Worm (Caenorhabditis elegans) whole organism, young adult: ENCODE measurements around the gene cest-24.
A peak's percentile ranks its signal among the peaks of the same experiment; 100 is the strongest.

Source experiments
- B0336.3 ChIP-seq: fragments of 200-800 bp; sonication (Bioruptor generic); IDR thresholded peaks from 2 replicates; pipeline ENCODE4 v1.3.6; 2022; ENCODE audit warnings: missing genetic modification characterization, missing compliant biosample characterization
- F23B12.7 ChIP-seq: sonication (generic microtip); optimal IDR thresholded peaks from 2 replicates; lab custom pipeline; 2017; ENCODE audit warnings: missing genetic modification characterization, mild to moderate bottlenecking, missing compliant biosample characterization, antibody characterized with exemption, moderate library complexity; ENCODE audit not compliant: insufficient read depth
- F49E8.2 ChIP-seq: sonication (generic microtip); optimal IDR thresholded peaks from 3 replicates; lab custom pipeline; 2017; ENCODE audit warnings: missing genetic modification characterization, mild to moderate bottlenecking, missing compliant biosample characterization, antibody characterized with exemption, moderate library complexity; ENCODE audit not compliant: insufficient read depth
- F57A8.1 ChIP-seq: fragments of 200-800 bp; sonication (Bioruptor generic); optimal IDR thresholded peaks from 2 replicates; lab custom pipeline; 2018; ENCODE audit warnings: mild to moderate bottlenecking, missing genetic modification characterization, moderate library complexity, missing compliant biosample characterization
- F57C9.4 ChIP-seq: sonication (generic microtip); optimal IDR thresholded peaks from 2 replicates; lab custom pipeline; 2017; ENCODE audit warnings: mild to moderate bottlenecking, missing genetic modification characterization, missing compliant biosample characterization
- K11D2.4 ChIP-seq: fragments of 200-800 bp; sonication (Bioruptor generic); IDR thresholded peaks from 2 replicates; pipeline ENCODE4 v1.3.6; 2022; ENCODE audit warnings: missing genetic modification reagents, missing genetic modification characterization, missing compliant biosample characterization
- K12H6.12 ChIP-seq: fragments of 200-800 bp; sonication (Bioruptor generic); optimal IDR thresholded peaks from 2 replicates; lab custom pipeline; 2018; ENCODE audit warnings: mild to moderate bottlenecking, missing genetic modification characterization, missing compliant biosample characterization
- Y53G8AR.9 ChIP-seq: fragments of 200-800 bp; sonication (Bioruptor generic); conservative IDR thresholded peaks from 2 replicates; pipeline ENCODE4 v1.3.6; 2022; ENCODE audit warnings: missing genetic modification reagents, missing genetic modification characterization, missing compliant biosample characterization
- Y67H2A.10 ChIP-seq: fragments of 200-800 bp; sonication (Bioruptor generic); conservative IDR thresholded peaks from 2 replicates; pipeline ENCODE4 v1.3.6; 2022; ENCODE audit warnings: missing genetic modification reagents, missing genetic modification characterization, missing compliant biosample characterization
- ZK185.1 ChIP-seq: sonication (generic microtip); optimal IDR thresholded peaks from 2 replicates; lab custom pipeline; 2016; ENCODE audit warnings: mild to moderate bottlenecking, missing genetic modification characterization, missing compliant biosample characterization; ENCODE audit not compliant: poor library complexity, severe bottlenecking
- ama-1 ChIP-seq, 3 experiments: fragments of 150-350 bp in 1 of 3; sonication (generic microtip) in 2 of 3; optimal IDR thresholded peaks; 2 replicates each; lab custom pipeline; 2014 to 2018; ENCODE audit warnings: missing biosample characterization in 2 of 3, missing genetic modification characterization in 2 of 3, missing genetic modification reagents in 2 of 3
- atf-7 ChIP-seq: sonication (generic microtip); optimal IDR thresholded peaks from 2 replicates; lab custom pipeline; 2017; ENCODE audit warnings: mild to moderate bottlenecking, missing genetic modification characterization, missing compliant biosample characterization
- athp-1 ChIP-seq: sonication (generic microtip); optimal IDR thresholded peaks from 2 replicates; lab custom pipeline; 2017; ENCODE audit warnings: mild to moderate bottlenecking, missing genetic modification characterization, missing compliant biosample characterization
- attf-3 ChIP-seq: fragments of 200-800 bp; sonication (Bioruptor generic); conservative IDR thresholded peaks from 2 replicates; pipeline ENCODE4 v1.3.6; 2022; ENCODE audit warnings: missing genetic modification reagents, missing genetic modification characterization, missing compliant biosample characterization
- attf-5 ChIP-seq: fragments of 200-800 bp; sonication (Bioruptor generic); optimal IDR thresholded peaks from 2 replicates; lab custom pipeline; 2018; ENCODE audit warnings: mild to moderate bottlenecking, missing genetic modification characterization, missing compliant biosample characterization
- attf-6 ChIP-seq: fragments of 200-800 bp; sonication (Bioruptor generic); IDR thresholded peaks from 2 replicates; pipeline ENCODE4 v1.3.6; 2022; ENCODE audit warnings: missing genetic modification reagents, missing genetic modification characterization, missing compliant biosample characterization
- cebp-1 ChIP-seq, 2 experiments: fragments of 200-800 bp in 1 of 2; sonication (Bioruptor generic) in 1 of 2; sonication (generic microtip) in 1 of 2; IDR thresholded peaks in 1 of 2; optimal IDR thresholded peaks in 1 of 2; 2 replicates each; pipeline versions ENCODE4 v1.3.6 to Lab custom; 2017 to 2022; ENCODE audit warnings: missing compliant biosample characterization in 2 of 2, missing genetic modification characterization in 2 of 2, mild to moderate bottlenecking in 1 of 2, missing genetic modification reagents in 1 of 2, moderate library complexity in 1 of 2
- ceh-40 ChIP-seq: fragments of 200-800 bp; sonication (Bioruptor generic); IDR thresholded peaks from 2 replicates; pipeline ENCODE4 v1.3.6; 2022; ENCODE audit warnings: missing genetic modification characterization, missing compliant biosample characterization
- ceh-91 ChIP-seq: fragments of 200-800 bp; sonication (Bioruptor generic); IDR thresholded peaks from 2 replicates; pipeline ENCODE4 v1.3.6; 2022; ENCODE audit warnings: missing genetic modification reagents, missing genetic modification characterization, missing compliant biosample characterization
- egrh-3 ChIP-seq: fragments of 200-800 bp; sonication (Bioruptor generic); IDR thresholded peaks from 2 replicates; pipeline ENCODE4 v1.3.6; 2022; ENCODE audit warnings: missing genetic modification reagents, missing genetic modification characterization, missing compliant biosample characterization
- ekl-4 ChIP-seq: fragments of 200-800 bp; sonication (Bioruptor generic); IDR thresholded peaks from 2 replicates; pipeline ENCODE4 v1.3.6; 2022; ENCODE audit warnings: missing genetic modification reagents, missing genetic modification characterization, missing compliant biosample characterization
- gei-17 ChIP-seq: fragments of 200-800 bp; sonication (Bioruptor generic); optimal IDR thresholded peaks from 2 replicates; lab custom pipeline; 2018; ENCODE audit warnings: mild to moderate bottlenecking, missing genetic modification characterization, missing compliant biosample characterization
- him-1 ChIP-seq: sonication (generic microtip); optimal IDR thresholded peaks from 2 replicates; lab custom pipeline; 2016; ENCODE audit warnings: missing genotype, missing genetic modification reagents, missing genetic modification characterization, missing compliant biosample characterization
- hrde-1 ChIP-seq: sonication (generic microtip); optimal IDR thresholded peaks from 2 replicates; lab custom pipeline; 2016; ENCODE audit warnings: missing genetic modification characterization, mild to moderate bottlenecking, missing compliant biosample characterization, moderate library complexity, missing genotype, missing genetic modification reagents, borderline replicate concordance
- lag-1 ChIP-seq: fragments of 200-800 bp; sonication (Bioruptor generic); IDR thresholded peaks from 2 replicates; pipeline ENCODE4 v1.3.6; 2022; ENCODE audit warnings: missing genetic modification reagents, missing genetic modification characterization, missing compliant biosample characterization
- lin-40 ChIP-seq: sonication (generic microtip); optimal IDR thresholded peaks from 2 replicates; lab custom pipeline; 2016; ENCODE audit warnings: missing genetic modification characterization, mild to moderate bottlenecking, missing compliant biosample characterization, missing genotype, missing genetic modification reagents
- lir-1 ChIP-seq: fragments of 200-800 bp; sonication (Bioruptor generic); conservative IDR thresholded peaks from 2 replicates; pipeline ENCODE4 v1.3.6; 2022; ENCODE audit warnings: missing genetic modification reagents, missing genetic modification characterization, missing compliant biosample characterization
- madf-10 ChIP-seq: sonication (generic microtip); optimal IDR thresholded peaks from 2 replicates; lab custom pipeline; 2016; ENCODE audit warnings: mild to moderate bottlenecking, missing genetic modification characterization, missing compliant biosample characterization
- mcd-1 ChIP-seq: fragments of 200-800 bp; sonication (Bioruptor generic); IDR thresholded peaks from 2 replicates; pipeline ENCODE4 v1.3.6; 2022; ENCODE audit warnings: missing genetic modification reagents, missing genetic modification characterization, missing compliant biosample characterization
- mel-28 ChIP-seq: sonication (generic microtip); optimal IDR thresholded peaks from 2 replicates; lab custom pipeline; 2016; ENCODE audit warnings: borderline replicate concordance, mild to moderate bottlenecking, missing genetic modification characterization, missing compliant biosample characterization
- mxl-1 ChIP-seq: sonication (generic microtip); optimal IDR thresholded peaks from 2 replicates; lab custom pipeline; 2016; ENCODE audit warnings: missing genetic modification characterization, missing compliant biosample characterization
- rec-8 ChIP-seq, 2 experiments: sonication (generic microtip); optimal IDR thresholded peaks; 2 replicates each; lab custom pipeline; 2016; ENCODE audit warnings: mild to moderate bottlenecking in 2 of 2, missing genetic modification characterization in 2 of 2, missing genetic modification reagents in 2 of 2, missing genotype in 2 of 2, missing biosample characterization in 1 of 2, missing compliant biosample characterization in 1 of 2, moderate library complexity in 1 of 2
- snpc-1.3 ChIP-seq: sonication (generic microtip); optimal IDR thresholded peaks from 2 replicates; lab custom pipeline; 2017; ENCODE audit warnings: missing genetic modification characterization, mild to moderate bottlenecking, missing compliant biosample characterization, antibody characterized with exemption, moderate library complexity, missing genotype, missing genetic modification reagents; ENCODE audit not compliant: insufficient read depth
- snpc-4 ChIP-seq, 5 experiments: fragments of 150-350 bp in 1 of 5; sonication (generic microtip) in 4 of 5; optimal IDR thresholded peaks; 2 replicates each; lab custom pipeline; 2014 to 2018; ENCODE audit warnings: missing genetic modification characterization in 5 of 5, missing biosample characterization in 3 of 5, antibody characterized with exemption in 2 of 5, mild to moderate bottlenecking in 2 of 5, missing compliant biosample characterization in 2 of 5, missing genotype in 2 of 5, moderate library complexity in 2 of 5, missing genetic modification reagents in 1 of 5
- somi-1 ChIP-seq: fragments of 200-800 bp; sonication (Bioruptor generic); optimal IDR thresholded peaks from 2 replicates; lab custom pipeline; 2018; ENCODE audit warnings: mild to moderate bottlenecking, missing genetic modification characterization, missing compliant biosample characterization
- tbx-9 ChIP-seq: sonication (generic microtip); optimal IDR thresholded peaks from 2 replicates; lab custom pipeline; 2016; ENCODE audit warnings: borderline replicate concordance, missing genetic modification characterization, inconsistent platforms, missing compliant biosample characterization
- tlf-1 ChIP-seq: fragments of 200-800 bp; sonication (Bioruptor generic); optimal IDR thresholded peaks from 2 replicates; lab custom pipeline; 2018; ENCODE audit warnings: mild to moderate bottlenecking, missing genetic modification characterization, missing compliant biosample characterization
- unc-62 ChIP-seq: fragments of 150-350 bp; optimal IDR thresholded peaks from 2 replicates; lab custom pipeline; 2014; ENCODE audit warnings: missing biosample characterization, missing genetic modification reagents, missing genetic modification characterization
- zfh-2 ChIP-seq: fragments of 200-800 bp; sonication (Bioruptor generic); conservative IDR thresholded peaks from 2 replicates; pipeline ENCODE4 v1.3.6; 2022; ENCODE audit warnings: missing genetic modification reagents, missing genetic modification characterization, missing compliant biosample characterization
- ztf-18 ChIP-seq: sonication (generic microtip); optimal IDR thresholded peaks from 2 replicates; lab custom pipeline; 2016; ENCODE audit warnings: missing genotype, mild to moderate bottlenecking, missing genetic modification characterization, missing compliant biosample characterization
- ztf-22 ChIP-seq: fragments of 200-800 bp; sonication (Bioruptor generic); optimal IDR thresholded peaks from 2 replicates; lab custom pipeline; 2018; ENCODE audit warnings: mild to moderate bottlenecking, missing genetic modification characterization, moderate library complexity, missing compliant biosample characterization
- ztf-25 ChIP-seq: fragments of 200-800 bp; sonication (Bioruptor generic); IDR thresholded peaks from 2 replicates; pipeline ENCODE4 v1.3.6; 2022; ENCODE audit warnings: missing genetic modification reagents, missing genetic modification characterization, missing compliant biosample characterization
- ztf-26 ChIP-seq: sonication (generic microtip); optimal IDR thresholded peaks from 2 replicates; lab custom pipeline; 2017; ENCODE audit warnings: missing genetic modification characterization, missing compliant biosample characterization
- ztf-3 ChIP-seq: fragments of 200-800 bp; sonication (Bioruptor generic); optimal IDR thresholded peaks from 2 replicates; lab custom pipeline; 2018; ENCODE audit warnings: mild to moderate bottlenecking, missing genetic modification characterization, missing compliant biosample characterization

cest-24 gene

DNA sequence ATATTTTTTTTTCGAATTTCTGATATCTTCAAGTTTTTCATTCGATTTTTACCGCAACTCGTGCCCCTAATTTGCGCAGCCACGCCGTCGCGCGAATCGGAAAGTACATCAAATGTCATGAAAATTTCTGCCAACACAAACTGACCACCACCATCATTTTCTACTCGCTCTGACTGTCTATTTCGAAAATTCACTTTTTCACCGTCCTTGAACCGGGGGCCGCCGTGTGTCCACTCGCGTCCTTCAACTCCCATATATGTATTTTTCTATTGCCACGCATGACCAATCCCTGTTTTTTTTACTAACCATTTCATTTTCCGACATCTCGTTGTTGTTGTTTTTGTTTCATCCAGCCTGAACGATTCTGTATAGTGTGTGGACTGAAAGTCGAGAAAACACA is 32.9 kb downstream of the cest-24 start:
- no peak for TF ChIP-seq mxl-1 (tag; lab: Kevin White, UChicago)
- no peak for TF ChIP-seq ztf-26 (tag; lab: Kevin White, UChicago)
- no peak for TF ChIP-seq tbx-9 (tag; lab: Kevin White, UChicago)
- no peak for TF ChIP-seq him-1 (tag; lab: Kevin White, UChicago)
- TF ChIP-seq tlf-1 (GFP tag; lab: Kevin White, UChicago) = no peak
- TF ChIP-seq unc-62 = no peak
- TF ChIP-seq, all 124 proteins: peak for 0

- TF ChIP-seq zfh-2 = peak; percentile 96
- TF ChIP-seq ZK185.1 (tag; lab: Kevin White, UChicago) = no peak
- no peak for TF ChIP-seq F57A8.1 (GFP tag; lab: Kevin White, UChicago)
- no peak for TF ChIP-seq snpc-1.3 (tag; lab: Kevin White, UChicago)
- no peak for TF ChIP-seq ceh-40
- no peak for TF ChIP-seq mxl-1 (tag; lab: Kevin White, UChicago)
- TF ChIP-seq ztf-22 (GFP tag; lab: Kevin White, UChicago) = no peak
- TF ChIP-seq ztf-25 (GFP tag; lab: Robert Waterston, UW) = no peak
- peak; percentile 43 for TF ChIP-seq K12H6.12
- no peak for TF ChIP-seq attf-5
- TF ChIP-seq ceh-91 (GFP tag; lab: Robert Waterston, UW) = no peak
- no peak for TF ChIP-seq ekl-4 (GFP tag; lab: Robert Waterston, UW)
- no peak for TF ChIP-seq ama-1 (optimal IDR thresholded peaks at IDR 0.05; lab: Kevin White, UChicago)
- peak in 1 of 2 experiments; percentile 36 for TF ChIP-seq ama-1 (GFP tag; optimal IDR thresholded peaks at IDR 0.05; lab: Kevin White, UChicago)
- TF ChIP-seq mcd-1 = 0 out of 2 replicates have a peak, but pooled peaks have one; percentile 21
- TF ChIP-seq egrh-3 (GFP tag; lab: Robert Waterston, UW) = 0 out of 2 replicates have a peak, but pooled peaks have one; percentile 30
- no peak for TF ChIP-seq hrde-1 (tag; lab: Kevin White, UChicago)
- TF ChIP-seq F57C9.4 (tag; lab: Kevin White, UChicago) = no peak
- no peak for TF ChIP-seq atf-7 (tag; lab: Kevin White, UChicago)
- no peak for TF ChIP-seq lag-1 (GFP tag; lab: Robert Waterston, UW)
- TF ChIP-seq K11D2.4 = no peak
- TF ChIP-seq lir-1 (GFP tag; lab: Robert Waterston, UW) = no peak
- TF ChIP-seq F23B12.7 (tag; lab: Kevin White, UChicago) = no peak
- no peak for TF ChIP-seq attf-3 (GFP tag; lab: Robert Waterston, UW)
- no peak for TF ChIP-seq F49E8.2 (tag; lab: Kevin White, UChicago)
- TF ChIP-seq ztf-18 = no peak
- no peak for TF ChIP-seq Y53G8AR.9
- TF ChIP-seq gei-17 (GFP tag; lab: Kevin White, UChicago) = no peak
- TF ChIP-seq B0336.3 = no peak
- TF ChIP-seq ztf-3 = no peak
- no peak for TF ChIP-seq athp-1
- no peak for TF ChIP-seq mel-28 (tag; lab: Kevin White, UChicago)
- no peak for TF ChIP-seq attf-6 (GFP tag; lab: Robert Waterston, UW)
- TF ChIP-seq cebp-1 (GFP tag; IDR thresholded peaks at IDR 0.05; lab: Robert Waterston, UW) = no peak
- peak; percentile 22 for TF ChIP-seq cebp-1 (tag; optimal IDR thresholded peaks at IDR 0.05; lab: Kevin White, UChicago)
- peak; percentile 16 for TF ChIP-seq somi-1 (GFP tag; lab: Kevin White, UChicago)
- no peak for TF ChIP-seq rec-8 (tag; optimal IDR thresholded peaks at IDR 0.05; lab: Kevin White, UChicago)
- TF ChIP-seq lin-40 (tag; lab: Kevin White, UChicago) = no peak
- TF ChIP-seq madf-10 = peak; percentile 97
- no peak for TF ChIP-seq Y67H2A.10 (GFP tag; lab: Robert Waterston, UW)
- no peak for TF ChIP-seq snpc-4 (GFP tag; optimal IDR thresholded peaks at IDR 0.05; lab: Kevin White, UChicago)
- peak in 2 of 4 experiments; percentile 13 to 17 for TF ChIP-seq snpc-4 (tag; optimal IDR thresholded peaks at IDR 0.05; lab: Kevin White, UChicago)
- TF ChIP-seq him-1 (tag; lab: Kevin White, UChicago) = no peak
Measured at ce11 chrV:6350109-6350508, 33.4 kb downstream of the cest-24 start.
